Worm (Caenorhabditis elegans): ENCODE measurements around the gene C39F7.5.

DNA sequence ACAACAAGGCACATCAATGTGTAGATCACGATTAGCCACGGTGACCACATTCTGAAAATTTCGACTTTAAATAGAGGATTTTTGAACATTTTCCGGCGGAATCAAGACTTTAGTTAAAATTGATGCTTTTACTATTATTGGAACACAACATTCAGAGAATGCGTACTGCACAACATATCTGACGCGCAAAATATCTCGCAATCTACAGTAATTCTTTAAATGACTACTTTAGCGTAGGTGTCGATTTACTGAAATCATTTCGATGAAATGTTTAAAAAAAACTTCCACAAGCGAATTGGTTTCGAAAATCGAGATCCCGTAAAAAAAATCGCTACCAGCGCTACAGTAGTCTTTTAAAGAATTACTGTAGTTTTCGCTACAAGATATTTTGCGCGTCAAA is 44.1 kb upstream of the C39F7.5 start, which contains the start of gene Y50D4A.10:
- TF ChIP-seq elt-3 (tag; optimal IDR thresholded peaks at IDR 0.05): no peak
- TF ChIP-seq ets-5 (GFP tag; IDR thresholded peaks at IDR 0.05): no peak
- TF ChIP-seq ztf-4 (tag; optimal IDR thresholded peaks at IDR 0.05): no peak
- no peak for TF ChIP-seq fkh-10 (GFP tag; optimal IDR thresholded peaks at IDR 0.05)
- no peak for TF ChIP-seq ceh-82 (tag; optimal IDR thresholded peaks at IDR 0.05)
- no peak for TF ChIP-seq lsy-2 (tag; optimal IDR thresholded peaks at IDR 0.05)
- no peak for TF ChIP-seq dpl-1 (GFP tag; optimal IDR thresholded peaks at IDR 0.05)
- no peak for TF ChIP-seq nhr-90 (tag; optimal IDR thresholded peaks at IDR 0.05; ENCODE audit: poor library complexity)
- no peak for TF ChIP-seq unc-62 (GFP tag; optimal IDR thresholded peaks at IDR 0.05)
